Fruit fly (Drosophila melanogaster) whole organism, adult: ENCODE results near the gene CG42710.

Experiments used
- CG11617 ChIP-seq: fragments of 200-800 bp; sonication (Bioruptor generic); optimal IDR thresholded peaks from 2 replicates; lab custom pipeline; 2017; ENCODE audit warnings: mild to moderate bottlenecking, missing biosample characterization, missing genetic modification reagents, missing genetic modification characterization
- CG12768 ChIP-seq: fragments of 200-800 bp; sonication (Bioruptor generic); optimal IDR thresholded peaks from 2 replicates; lab custom pipeline; 2017; ENCODE audit warnings: missing biosample characterization, missing genetic modification characterization, mild to moderate bottlenecking, moderate library complexity, missing genetic modification reagents
- CG14711 ChIP-seq: fragments of 200-800 bp; sonication (Bioruptor generic); optimal IDR thresholded peaks from 2 replicates; lab custom pipeline; 2018; ENCODE audit warnings: missing biosample characterization, mild to moderate bottlenecking, missing genetic modification characterization, moderate library complexity
- CG1620 ChIP-seq: fragments of 200-800 bp; sonication (Bioruptor generic); optimal IDR thresholded peaks from 2 replicates; lab custom pipeline; 2016; ENCODE audit warnings: missing biosample characterization, missing genetic modification characterization
- CG33017 ChIP-seq: fragments of 200-800 bp; sonication (Bioruptor generic); optimal IDR thresholded peaks from 2 replicates; lab custom pipeline; 2018; ENCODE audit warnings: missing biosample characterization, mild to moderate bottlenecking, missing genetic modification characterization, moderate library complexity
- CG5204 ChIP-seq: fragments of 200-800 bp; sonication (Bioruptor generic); optimal IDR thresholded peaks from 2 replicates; lab custom pipeline; 2016; ENCODE audit warnings: missing biosample characterization, missing genetic modification characterization
- CG7045 ChIP-seq: fragments of 200-800 bp; sonication (Bioruptor generic); optimal IDR thresholded peaks from 2 replicates; lab custom pipeline; 2017; ENCODE audit warnings: missing biosample characterization, mild to moderate bottlenecking, missing genetic modification characterization
- CG7101 ChIP-seq: fragments of 200-800 bp; sonication (Bioruptor generic); optimal IDR thresholded peaks from 2 replicates; lab custom pipeline; 2018; ENCODE audit warnings: missing biosample characterization, mild to moderate bottlenecking, missing genetic modification characterization, moderate library complexity
- Clk ChIP-seq: fragments of 200-800 bp; sonication (Bioruptor generic); optimal IDR thresholded peaks from 2 replicates; lab custom pipeline; 2017; ENCODE audit warnings: missing biosample characterization, missing genetic modification characterization
- Crg-1 ChIP-seq: fragments of 200-800 bp; sonication (Bioruptor generic); optimal IDR thresholded peaks from 2 replicates; lab custom pipeline; 2016; ENCODE audit warnings: missing biosample characterization, missing genetic modification characterization
- Hr96 ChIP-seq: fragments of 200-800 bp; sonication (Bioruptor generic); optimal IDR thresholded peaks from 2 replicates; lab custom pipeline; 2016; ENCODE audit warnings: missing biosample characterization, missing genetic modification characterization
- Mnt ChIP-seq: fragments of 200-800 bp; sonication (Bioruptor generic); optimal IDR thresholded peaks from 2 replicates; lab custom pipeline; 2016; ENCODE audit warnings: missing biosample characterization, mild to moderate bottlenecking, missing genetic modification characterization
- bab1 ChIP-seq: fragments of 200-800 bp; sonication (Bioruptor generic); optimal IDR thresholded peaks from 3 replicates; lab custom pipeline; 2019; ENCODE audit warnings: missing biosample characterization, mild to moderate bottlenecking, missing genetic modification characterization, moderate library complexity
- cic ChIP-seq: fragments of 200-800 bp; sonication (Bioruptor generic); optimal IDR thresholded peaks from 2 replicates; lab custom pipeline; 2017; ENCODE audit warnings: missing biosample characterization, mild to moderate bottlenecking, missing genetic modification characterization, moderate library complexity
- cnc ChIP-seq, 2 experiments: fragments of >200 bp; optimal IDR thresholded peaks; 2 replicates each; lab custom pipeline; 2017
- kay ChIP-seq: fragments of 200-800 bp; sonication (Bioruptor generic); peaks from one replicate; lab custom pipeline; 2016; ENCODE audit warnings: missing biosample characterization, missing genetic modification characterization, borderline replicate concordance
- ovo ChIP-seq: fragments of 200-800 bp; sonication (Bioruptor generic); optimal IDR thresholded peaks from 2 replicates; lab custom pipeline; 2016; ENCODE audit warnings: missing biosample characterization, missing genetic modification characterization
- pad ChIP-seq: fragments of 200-800 bp; sonication (Bioruptor generic); optimal IDR thresholded peaks from 3 replicates; lab custom pipeline; 2017; ENCODE audit warnings: missing biosample characterization, missing genetic modification characterization, mild to moderate bottlenecking, moderate library complexity, missing genetic modification reagents
- tj ChIP-seq: fragments of 200-800 bp; sonication (Bioruptor generic); optimal IDR thresholded peaks from 3 replicates; lab custom pipeline; 2017; ENCODE audit warnings: missing biosample characterization, mild to moderate bottlenecking, missing genetic modification characterization, moderate library complexity
- toe ChIP-seq: fragments of 200-800 bp; sonication (Bioruptor generic); optimal IDR thresholded peaks from 2 replicates; lab custom pipeline; 2016; ENCODE audit warnings: missing biosample characterization, missing genetic modification characterization

Gene CG42710

dm6 chr2L:8740757-8741278 is 41.5 kb downstream of the CG42710 start:
- TF ChIP-seq Crg-1 (GFP tag; lab: Kevin White, UChicago) (no peak), Mnt (GFP tag; lab: Kevin White, UChicago) (no peak), CG12768 (GFP tag; lab: Kevin White, UChicago) (no peak), ovo (GFP tag; lab: Kevin White, UChicago) (peak; percentile 8), tj (GFP tag; lab: Kevin White, UChicago) (no peak)

- TF ChIP-seq bab1 (GFP tag; lab: Kevin White, UChicago) (no peak), tj (GFP tag; lab: Kevin White, UChicago) (peak; percentile 30), Crg-1 (GFP tag; lab: Kevin White, UChicago) (peak; percentile 36), CG5204 (GFP tag; lab: Kevin White, UChicago) (no peak), Clk (GFP tag; lab: Kevin White, UChicago) (no peak), CG7101 (no peak), pad (GFP tag; lab: Kevin White, UChicago) (peak; percentile 30), CG1620 (no peak), cnc (optimal IDR thresholded peaks at IDR 0.05; lab: Kevin White, UChicago) (no peak), toe (GFP tag; lab: Kevin White, UChicago) (no peak), kay (peak; percentile 98), CG12768 (GFP tag; lab: Kevin White, UChicago) (peak; percentile 55), ovo (GFP tag; lab: Kevin White, UChicago) (peak; percentile 63), CG7045 (peak; percentile 17), CG11617 (GFP tag; lab: Kevin White, UChicago) (peak; percentile 26), Hr96 (no peak), CG33017 (tag; lab: Kevin White, UChicago) (no peak), cic (GFP tag; lab: Kevin White, UChicago) (peak; percentile 85), Mnt (GFP tag; lab: Kevin White, UChicago) (peak; percentile 88), CG14711 (no peak)
These were observed 42.1 kb downstream of the CG42710 start, which contains the start of gene raw for dm6 chr2L:8739984-8740756. Gene raw, minus strand, starts transcription at chr2L:8740660.

DNA sequence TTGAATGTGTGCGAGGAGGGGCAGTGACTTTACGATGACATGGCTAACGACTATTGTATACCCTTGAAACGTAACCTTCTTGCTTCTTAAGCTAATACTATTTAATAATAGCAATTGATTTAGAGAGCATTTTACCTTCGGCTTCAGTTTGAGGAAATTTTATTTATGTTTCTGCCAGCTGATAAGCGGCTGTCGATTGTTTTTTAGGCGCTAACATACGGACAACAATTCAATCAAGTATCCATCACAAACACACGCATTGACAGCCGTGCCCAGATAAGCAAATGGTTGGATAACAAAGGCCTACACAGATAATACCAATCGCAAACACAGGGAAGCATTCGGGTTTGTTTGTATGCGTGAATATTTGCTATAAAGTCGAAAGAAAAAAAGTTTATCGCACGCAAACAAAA is 44.0 kb downstream of the CG42710 start:
- TF ChIP-seq CG1620 = no peak
- no peak for TF ChIP-seq Hr96
- TF ChIP-seq ovo (GFP tag; lab: Kevin White, UChicago) = no peak
- no peak for TF ChIP-seq CG7045
- TF ChIP-seq CG7101 = peak; percentile 17
- peak; percentile 8 for TF ChIP-seq cic (GFP tag; lab: Kevin White, UChicago)
- no peak for TF ChIP-seq CG14711
- TF ChIP-seq CG5204 (GFP tag; lab: Kevin White, UChicago) = no peak
- peak; percentile 66 for TF ChIP-seq pad (GFP tag; lab: Kevin White, UChicago)
- TF ChIP-seq tj (GFP tag; lab: Kevin White, UChicago) = no peak
- TF ChIP-seq CG33017 (tag; lab: Kevin White, UChicago) = no peak
- peak; percentile 68 for TF ChIP-seq kay

DNA sequence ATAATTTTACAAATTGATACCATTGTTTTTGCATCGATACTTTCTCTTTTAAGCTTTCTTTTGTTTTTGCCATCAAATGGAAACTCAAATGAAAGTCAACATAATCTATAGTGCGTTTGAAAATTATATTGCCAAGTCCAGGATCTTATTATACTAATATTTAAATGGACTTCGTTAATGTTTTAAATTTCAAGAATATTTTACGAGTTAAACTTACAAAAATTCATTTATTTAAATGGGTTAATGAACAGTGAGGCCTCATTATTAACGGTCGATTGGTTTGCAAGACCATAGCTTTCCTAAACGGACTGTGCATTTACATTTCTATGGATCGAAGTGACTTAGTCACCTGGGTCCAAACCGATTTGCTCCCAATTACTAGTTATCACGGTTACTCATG is 45.9 kb downstream of the CG42710 start:
- no peak for TF ChIP-seq bab1 (GFP tag; lab: Kevin White, UChicago)
- TF ChIP-seq cnc (optimal IDR thresholded peaks at IDR 0.05; lab: Kevin White, UChicago) = no peak
- no peak for TF ChIP-seq cic (GFP tag; lab: Kevin White, UChicago)
- no peak for TF ChIP-seq tj (GFP tag; lab: Kevin White, UChicago)
- TF ChIP-seq CG7101 = no peak
- TF ChIP-seq Hr96 = no peak
- TF ChIP-seq CG33017 (tag; lab: Kevin White, UChicago) = no peak
- TF ChIP-seq CG11617 (GFP tag; lab: Kevin White, UChicago) = no peak

DNA sequence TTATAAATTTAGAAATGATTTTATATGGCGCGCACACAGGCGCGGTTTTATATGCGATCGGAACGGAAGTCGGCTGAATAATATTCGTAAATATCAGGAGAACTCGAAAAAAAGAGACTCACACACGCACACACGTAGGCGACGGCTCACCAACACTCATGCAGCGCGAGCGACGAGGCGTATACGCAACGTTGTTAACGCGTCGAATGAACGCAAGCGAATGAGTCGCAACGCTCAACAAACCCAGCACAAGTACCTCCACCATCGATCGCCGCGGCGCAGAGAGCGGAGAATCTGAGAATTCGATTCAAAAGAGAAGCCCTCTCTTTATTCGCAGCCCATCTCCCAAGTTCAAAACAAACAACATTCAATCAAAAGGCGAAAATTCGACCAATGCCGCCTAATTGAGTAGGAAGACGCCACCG is 46.7 kb downstream of the CG42710 start:
- TF ChIP-seq kay (peak; percentile 82), Mnt (GFP tag; lab: Kevin White, UChicago) (peak; percentile 75), CG7045 (no peak), ovo (GFP tag; lab: Kevin White, UChicago) (no peak), tj (GFP tag; lab: Kevin White, UChicago) (peak; percentile 43), CG33017 (tag; lab: Kevin White, UChicago) (peak; percentile 49), cic (GFP tag; lab: Kevin White, UChicago) (peak; percentile 52), CG7101 (peak; percentile 36), CG1620 (no peak), CG12768 (GFP tag; lab: Kevin White, UChicago) (no peak), CG5204 (GFP tag; lab: Kevin White, UChicago) (no peak), CG14711 (no peak), bab1 (GFP tag; lab: Kevin White, UChicago) (peak; percentile 34), Crg-1 (GFP tag; lab: Kevin White, UChicago) (no peak), toe (GFP tag; lab: Kevin White, UChicago) (no peak), cnc (optimal IDR thresholded peaks at IDR 0.05; lab: Kevin White, UChicago) (no peak), pad (GFP tag; lab: Kevin White, UChicago) (peak; percentile 18), Clk (GFP tag; lab: Kevin White, UChicago) (no peak), CG11617 (GFP tag; lab: Kevin White, UChicago) (peak; percentile 32), Hr96 (no peak)

DNA sequence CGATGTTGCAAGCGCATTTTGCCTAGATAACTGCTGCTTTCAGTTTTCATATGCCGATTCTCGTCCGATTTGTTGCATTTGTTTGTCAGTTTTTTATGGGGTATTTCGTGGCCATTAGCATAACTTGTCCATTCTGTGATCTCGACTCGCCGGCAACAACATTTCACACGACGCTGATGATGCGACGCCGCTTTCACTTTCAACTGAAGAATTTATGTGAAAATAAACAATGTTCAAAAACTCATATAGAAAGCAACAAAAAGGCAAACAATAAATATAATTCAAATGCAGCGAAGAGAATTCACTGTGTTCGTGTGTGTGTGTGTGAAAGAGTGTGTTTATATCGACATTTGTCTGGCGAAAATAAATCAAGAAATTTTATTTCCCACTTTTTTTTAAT is 47.3 kb downstream of the CG42710 start:
- TF ChIP-seq pad (GFP tag; lab: Kevin White, UChicago) (no peak), toe (GFP tag; lab: Kevin White, UChicago) (no peak), CG1620 (no peak), CG14711 (no peak), CG5204 (GFP tag; lab: Kevin White, UChicago) (no peak), CG33017 (tag; lab: Kevin White, UChicago) (no peak), Crg-1 (GFP tag; lab: Kevin White, UChicago) (no peak), tj (GFP tag; lab: Kevin White, UChicago) (no peak), Hr96 (no peak), bab1 (GFP tag; lab: Kevin White, UChicago) (no peak), kay (no peak), cic (GFP tag; lab: Kevin White, UChicago) (no peak), CG12768 (GFP tag; lab: Kevin White, UChicago) (no peak), cnc (optimal IDR thresholded peaks at IDR 0.05; lab: Kevin White, UChicago) (no peak), ovo (GFP tag; lab: Kevin White, UChicago) (no peak), CG7045 (no peak), CG11617 (GFP tag; lab: Kevin White, UChicago) (no peak), Mnt (GFP tag; lab: Kevin White, UChicago) (no peak), CG7101 (no peak)
